Worm (Caenorhabditis elegans) whole organism, midembryonic: Measurements from ENCODE around the gene C10F3.7.

ENCODE experiments used
- T22C8.4 ChIP-seq: fragments of 200-800 bp; sonication (Bioruptor generic); IDR thresholded peaks from 2 replicates; pipeline ENCODE4 v1.3.6; 2022; ENCODE audit warnings: missing genetic modification characterization, missing compliant biosample characterization
- cog-1 ChIP-seq: sonication (generic microtip); optimal IDR thresholded peaks from 2 replicates; lab custom pipeline; 2016; ENCODE audit warnings: missing genetic modification characterization, missing compliant biosample characterization
- flt-1 ChIP-seq: fragments of 200-800 bp; sonication (Bioruptor generic); IDR thresholded peaks from 2 replicates; pipeline ENCODE4 v1.3.6; 2022; ENCODE audit warnings: missing genetic modification characterization, missing compliant biosample characterization
- klf-2 ChIP-seq: fragments of 200-800 bp; sonication (Bioruptor generic); conservative IDR thresholded peaks from 2 replicates; pipeline ENCODE4 v1.3.6; 2022; ENCODE audit warnings: missing genetic modification reagents, missing genetic modification characterization, missing compliant biosample characterization
- med-1 ChIP-seq: sonication (generic microtip); optimal IDR thresholded peaks from 2 replicates; lab custom pipeline; 2017; ENCODE audit warnings: missing genetic modification characterization, mild to moderate bottlenecking, missing compliant biosample characterization, antibody characterized with exemption, missing genetic modification reagents; ENCODE audit not compliant: insufficient read depth
- ref-1 ChIP-seq: fragments of 200-800 bp; sonication (Bioruptor generic); conservative IDR thresholded peaks from 2 replicates; pipeline ENCODE4 v1.3.6; 2022; ENCODE audit warnings: missing genetic modification reagents, missing genetic modification characterization, missing compliant biosample characterization
- tab-1 ChIP-seq: fragments of 200-800 bp; sonication (Bioruptor generic); IDR thresholded peaks from 2 replicates; pipeline ENCODE4 v1.3.6; 2022; ENCODE audit warnings: missing genetic modification characterization, missing compliant biosample characterization
- ztf-23 ChIP-seq: fragments of 200-800 bp; sonication (Bioruptor generic); IDR thresholded peaks from 2 replicates; pipeline ENCODE4 v1.3.6; 2022; ENCODE audit warnings: missing genetic modification reagents, missing genetic modification characterization, missing compliant biosample characterization
- ztf-29 ChIP-seq: fragments of 200-800 bp; sonication (Bioruptor generic); IDR thresholded peaks from 2 replicates; pipeline ENCODE4 v1.3.6; 2022; ENCODE audit warnings: missing genetic modification reagents, missing genetic modification characterization, missing compliant biosample characterization

- no peak for TF ChIP-seq ztf-29 (GFP tag; lab: Robert Waterston, UW)
- TF ChIP-seq klf-2 (GFP tag; lab: Robert Waterston, UW), result no peak
- TF ChIP-seq tab-1 (GFP tag; lab: Robert Waterston, UW), result no peak
- no peak for TF ChIP-seq cog-1 (tag; lab: Kevin White, UChicago)
- TF ChIP-seq ztf-23, result no peak
- TF ChIP-seq med-1 (GFP tag; lab: Kevin White, UChicago), result no peak
- no peak for TF ChIP-seq flt-1 (GFP tag; lab: Robert Waterston, UW)
- TF ChIP-seq ref-1 (GFP tag; lab: Robert Waterston, UW), result no peak
- TF ChIP-seq T22C8.4 (GFP tag; lab: Robert Waterston, UW), result no peak
Observed at ce11 chrV:5972582-5972981, 14.1 kb downstream of the C10F3.7 start.
